Worm (Caenorhabditis elegans): ENCODE measurements around the gene fbxb-51.

fbxb-51 gene

ce11 chrII:1519867-1520266, 30.6 kb upstream of the fbxb-51 start (continued):
- TF ChIP-seq unc-62 (GFP tag; optimal IDR thresholded peaks at IDR 0.05 in 1 of 2), result no peak
- TF ChIP-seq unc-62 (tag; optimal IDR thresholded peaks at IDR 0.05), result no peak
- peak; percentile 86 for TF ChIP-seq duxl-1 (tag; optimal IDR thresholded peaks at IDR 0.05; ENCODE audit: poor library complexity)
- no peak for TF ChIP-seq fos-1 (tag; optimal IDR thresholded peaks at IDR 0.05)
- no peak for TF ChIP-seq nhr-77 (tag; optimal IDR thresholded peaks at IDR 0.05)
- no peak for TF ChIP-seq fkh-10 (GFP tag; optimal IDR thresholded peaks at IDR 0.05)
- no peak for TF ChIP-seq ZK337.2 (GFP tag; IDR thresholded peaks at IDR 0.05)
- TF ChIP-seq php-3 (GFP tag; IDR thresholded peaks at IDR 0.05), result no peak
- TF ChIP-seq dmd-8 (GFP tag; IDR thresholded peaks at IDR 0.05), result 0 out of 2 replicates have a peak, but pooled peaks have one; percentile 67
- TF ChIP-seq ces-1 (GFP tag; optimal IDR thresholded peaks at IDR 0.05), result no peak
- TF ChIP-seq lin-1 (GFP tag; IDR thresholded peaks at IDR 0.05), result peak; percentile 37; the same call in 1 of the 2 replicates
- no peak for TF ChIP-seq daf-19 (GFP tag; conservative IDR thresholded peaks at IDR 0.05)
- no peak; the same call in 1 of the 2 replicates for TF ChIP-seq ceh-44 (GFP tag; IDR thresholded peaks at IDR 0.05)
- peak; percentile 88 for TF ChIP-seq hmg-1.1 (GFP tag; IDR thresholded peaks at IDR 0.05)
- peak; percentile 65 for TF ChIP-seq tra-1 (GFP tag; IDR thresholded peaks at IDR 0.05)
- TF ChIP-seq aha-1 (tag), result peak; percentile 42
- TF ChIP-seq spr-3 (GFP tag; optimal IDR thresholded peaks at IDR 0.05), result no peak
- peak; percentile 18 for TF ChIP-seq spr-1 (tag; optimal IDR thresholded peaks at IDR 0.05)
- TF ChIP-seq dpl-1 (GFP tag; optimal IDR thresholded peaks at IDR 0.05), result no peak
- TF ChIP-seq hlh-11 (tag; optimal IDR thresholded peaks at IDR 0.05), result no peak
- no peak for TF ChIP-seq nhr-237 (tag; optimal IDR thresholded peaks at IDR 0.05)
- TF ChIP-seq Y105C5A.15 (GFP tag; IDR thresholded peaks at IDR 0.05), result 0 out of 2 replicates have a peak, but pooled peaks have one; percentile 38
- no peak for TF ChIP-seq lin-15B (tag; optimal IDR thresholded peaks at IDR 0.05)
- 0 out of 2 replicates have a peak, but pooled peaks have one; percentile 52 for TF ChIP-seq ceh-20 (GFP tag; IDR thresholded peaks at IDR 0.05)
- TF ChIP-seq nhr-111 (GFP tag; optimal IDR thresholded peaks at IDR 0.05), result peak; percentile 41
- TF ChIP-seq daf-8 (GFP tag; IDR thresholded peaks at IDR 0.05), result no peak
- peak; percentile 45 for TF ChIP-seq ztf-7 (tag; optimal IDR thresholded peaks at IDR 0.05)
- peak; percentile 37 for TF ChIP-seq F37D6.2 (tag; optimal IDR thresholded peaks at IDR 0.05)
- TF ChIP-seq cey-2 (tag; optimal IDR thresholded peaks at IDR 0.05; ENCODE audit: borderline replicate concordance, insufficient read depth), result no peak
- TF ChIP-seq skn-1 (tag; optimal IDR thresholded peaks at IDR 0.05), result no peak
- TF ChIP-seq mdt-29 (GFP tag; IDR thresholded peaks at IDR 0.05), result no peak
- no peak for TF ChIP-seq ceh-28 (tag; optimal IDR thresholded peaks at IDR 0.05)
- TF ChIP-seq ama-1 (optimal IDR thresholded peaks at IDR 0.05), result no peak
- TF ChIP-seq daf-12 (tag; optimal IDR thresholded peaks at IDR 0.05), result no peak
- no peak for TF ChIP-seq ZK546.5 (tag; optimal IDR thresholded peaks at IDR 0.05)
- TF ChIP-seq lin-13 (GFP tag; optimal IDR thresholded peaks at IDR 0.05), result peak; percentile 54
- TF ChIP-seq lin-29 (GFP tag; IDR thresholded peaks at IDR 0.05), result no peak
- peak; percentile 80 for TF ChIP-seq mes-2 (tag; optimal IDR thresholded peaks at IDR 0.05; ENCODE audit: poor library complexity, severe bottlenecking)
- peak; percentile 54 for TF ChIP-seq rbr-2 (tag; optimal IDR thresholded peaks at IDR 0.05)
- TF ChIP-seq nhr-76 (tag; optimal IDR thresholded peaks at IDR 0.05), result no peak
- no peak for TF ChIP-seq nhr-48 (tag; optimal IDR thresholded peaks at IDR 0.05)
- no peak for TF ChIP-seq pqm-1 (tag; optimal IDR thresholded peaks at IDR 0.05)
- peak in 1 of 2 experiments; percentile 23 for TF ChIP-seq daf-16 (GFP tag; optimal IDR thresholded peaks at IDR 0.05)
- TF ChIP-seq daf-16 (tag; optimal IDR thresholded peaks at IDR 0.05), result no peak
- TF ChIP-seq nhr-42 (GFP tag; IDR thresholded peaks at IDR 0.05), result no peak
- TF ChIP-seq attf-4 (tag; optimal IDR thresholded peaks at IDR 0.05), result no peak
- 0 out of 2 replicates have a peak, but pooled peaks have one; percentile 41 for TF ChIP-seq nhr-41 (GFP tag; IDR thresholded peaks at IDR 0.05)
- no peak for TF ChIP-seq Y5F2A.4 (GFP tag; optimal IDR thresholded peaks at IDR 0.05)
- TF ChIP-seq lin-38 (GFP tag; IDR thresholded peaks at IDR 0.05), result peak; percentile 71; the same call in 1 of the 2 replicates
- no peak for TF ChIP-seq ceh-82 (tag; optimal IDR thresholded peaks at IDR 0.05)
- peak; percentile 40; the same call in 1 of the 2 replicates for TF ChIP-seq dmd-9 (GFP tag; IDR thresholded peaks at IDR 0.05)
- no peak for TF ChIP-seq gei-8 (GFP tag; optimal IDR thresholded peaks at IDR 0.05)

Measured in whole organism, L4 larva.